Worm (Caenorhabditis elegans): ENCODE measurements around the gene zipt-7.1.

DNA sequence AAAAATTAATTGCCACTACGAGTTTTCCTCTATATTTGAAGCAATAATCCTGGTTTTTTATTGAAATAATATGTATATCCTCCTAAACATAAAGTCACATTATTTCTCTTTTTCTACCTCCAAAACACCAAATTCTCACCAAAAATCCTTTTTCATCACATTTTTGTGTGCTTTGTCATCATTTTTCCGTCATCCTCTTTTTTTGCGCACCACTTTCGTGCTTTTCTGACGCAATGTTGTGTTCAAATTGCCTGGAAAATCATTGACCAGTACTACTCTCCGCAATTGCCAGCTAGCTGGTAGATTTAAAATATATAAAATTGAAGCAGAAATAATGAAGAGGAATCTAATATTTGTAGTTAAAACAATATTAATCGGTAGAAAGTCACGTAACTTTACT, 19.9 kb downstream of the zipt-7.1 start:
- TF ChIP-seq lin-15B (tag; optimal IDR thresholded peaks at IDR 0.05) (no peak), nhr-237 (tag; optimal IDR thresholded peaks at IDR 0.05) (no peak), F44E2.7 (GFP tag; IDR thresholded peaks at IDR 0.05) (no peak), nhr-111 (GFP tag; optimal IDR thresholded peaks at IDR 0.05) (no peak), lin-13 (GFP tag; optimal IDR thresholded peaks at IDR 0.05) (no peak), mxl-3 (GFP tag; optimal IDR thresholded peaks at IDR 0.05) (no peak), ztf-11 (tag; optimal IDR thresholded peaks at IDR 0.05) (no peak), lin-38 (GFP tag; IDR thresholded peaks at IDR 0.05) (no peak), ztf-7 (tag; optimal IDR thresholded peaks at IDR 0.05) (no peak), dmd-9 (GFP tag; IDR thresholded peaks at IDR 0.05) (no peak)

Measured in whole organism, L4 larva.